Worm (Caenorhabditis elegans): ENCODE data around the gene R05D8.11.

The R05D8.11 gene

DNA sequence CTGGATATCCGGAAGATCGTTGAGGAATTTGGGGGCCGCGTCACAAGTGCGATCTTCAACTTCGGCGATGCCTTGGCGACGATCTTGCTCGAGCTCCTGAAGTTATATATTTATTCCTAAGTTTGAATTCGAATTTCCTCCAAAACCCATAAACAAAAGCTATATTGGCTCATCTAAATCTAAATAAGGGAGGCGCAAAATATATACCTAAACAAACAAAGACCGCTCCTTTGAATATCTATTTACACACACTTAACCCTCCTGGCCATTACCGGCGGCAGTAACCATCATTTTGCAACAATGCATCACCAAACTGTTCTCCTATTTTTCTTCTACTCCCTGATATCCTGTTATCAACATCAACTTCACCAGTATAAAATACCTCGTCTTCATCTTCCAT, 15.3 kb upstream of the R05D8.11 start, which contains the start of gene F54E2.2:
F54E2.2 (plus strand) TSS at position 301 of the 400 bp plus-strand sequence.
- TF ChIP-seq sptf-1 (tag; optimal IDR thresholded peaks at IDR 0.05) (no peak), nhr-28 (tag; optimal IDR thresholded peaks at IDR 0.05) (no peak), nhr-76 (tag; optimal IDR thresholded peaks at IDR 0.05) (no peak), pha-4 (tag; optimal IDR thresholded peaks at IDR 0.05) (no peak)

DNA sequence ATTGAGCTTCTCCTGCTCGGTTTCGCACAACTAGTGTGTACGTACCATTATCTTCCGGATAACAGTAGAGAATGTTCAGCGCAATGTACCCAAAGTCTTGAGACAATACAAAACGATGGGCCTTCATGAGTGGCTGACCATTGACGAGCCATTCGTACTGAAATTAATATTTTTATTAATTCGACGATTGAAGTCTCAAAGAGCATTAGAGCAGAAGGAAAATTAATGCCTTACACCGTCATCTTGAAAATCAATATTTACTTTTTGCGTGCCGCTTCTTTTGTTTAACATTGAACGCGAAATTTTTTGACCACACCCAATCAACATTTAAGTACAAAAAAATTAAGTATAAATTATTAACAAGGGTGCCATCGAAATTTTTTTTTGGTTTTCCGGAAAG, 12.3 kb upstream of the R05D8.11 start:
- TF ChIP-seq lin-13 (tag; optimal IDR thresholded peaks at IDR 0.05) (no peak), ceh-43 (GFP tag; optimal IDR thresholded peaks at IDR 0.05) (no peak), lsy-2 (tag; optimal IDR thresholded peaks at IDR 0.05) (no peak), mls-2 (tag; optimal IDR thresholded peaks at IDR 0.05) (no peak)

- TF ChIP-seq unc-62 (GFP tag; optimal IDR thresholded peaks at IDR 0.05) (no peak), unc-39 (tag; optimal IDR thresholded peaks at IDR 0.05) (no peak), cnd-1 (tag; optimal IDR thresholded peaks at IDR 0.05) (no peak), lin-13 (tag; optimal IDR thresholded peaks at IDR 0.05) (no peak), snpc-4 (tag; optimal IDR thresholded peaks at IDR 0.05) (no peak), mep-1 (tag; optimal IDR thresholded peaks at IDR 0.05) (no peak), hlh-1 (tag; optimal IDR thresholded peaks at IDR 0.05) (no peak), drap-1 (GFP tag; optimal IDR thresholded peaks at IDR 0.05) (no peak), nhr-12 (tag; optimal IDR thresholded peaks at IDR 0.05) (no peak), lsy-2 (tag; optimal IDR thresholded peaks at IDR 0.05) (no peak), bed-3 (GFP tag; optimal IDR thresholded peaks at IDR 0.05) (no peak)
These were observed 6.6 kb downstream of the R05D8.11 start, which contains the start of gene srj-18 for ce11 chrV:2774042-2774441. Gene srj-18, plus strand, starts transcription at chrV:2774342.

- TF ChIP-seq mls-2 (tag; optimal IDR thresholded peaks at IDR 0.05), result no peak
- TF ChIP-seq hlh-1 (tag; optimal IDR thresholded peaks at IDR 0.05), result no peak
- TF ChIP-seq bed-3 (GFP tag; optimal IDR thresholded peaks at IDR 0.05), result no peak
- no peak for TF ChIP-seq zip-8 (tag; optimal IDR thresholded peaks at IDR 0.05)
- TF ChIP-seq ceh-83 (GFP tag; optimal IDR thresholded peaks at IDR 0.05), result no peak
- TF ChIP-seq nhr-76 (tag; optimal IDR thresholded peaks at IDR 0.05), result no peak
- no peak for TF ChIP-seq mab-5 (tag; optimal IDR thresholded peaks at IDR 0.05)
- TF ChIP-seq ceh-43 (GFP tag; optimal IDR thresholded peaks at IDR 0.05), result no peak
- TF ChIP-seq tbx-8 (GFP tag; optimal IDR thresholded peaks at IDR 0.05), result no peak
- TF ChIP-seq elt-3 (tag; optimal IDR thresholded peaks at IDR 0.05), result no peak
- no peak for TF ChIP-seq ztf-11 (tag; optimal IDR thresholded peaks at IDR 0.05)
- TF ChIP-seq nhr-237 (tag; optimal IDR thresholded peaks at IDR 0.05), result no peak
- TF ChIP-seq unc-39 (tag; optimal IDR thresholded peaks at IDR 0.05), result no peak
- TF ChIP-seq pha-4 (tag; optimal IDR thresholded peaks at IDR 0.05), result no peak
- no peak for TF ChIP-seq ham-2 (GFP tag; optimal IDR thresholded peaks at IDR 0.05)
These were observed 9.1 kb downstream of the R05D8.11 start, which contains the start of gene srh-56 for ce11 chrV:2771560-2771959. Gene srh-56, plus strand, starts transcription at chrV:2771860.

DNA sequence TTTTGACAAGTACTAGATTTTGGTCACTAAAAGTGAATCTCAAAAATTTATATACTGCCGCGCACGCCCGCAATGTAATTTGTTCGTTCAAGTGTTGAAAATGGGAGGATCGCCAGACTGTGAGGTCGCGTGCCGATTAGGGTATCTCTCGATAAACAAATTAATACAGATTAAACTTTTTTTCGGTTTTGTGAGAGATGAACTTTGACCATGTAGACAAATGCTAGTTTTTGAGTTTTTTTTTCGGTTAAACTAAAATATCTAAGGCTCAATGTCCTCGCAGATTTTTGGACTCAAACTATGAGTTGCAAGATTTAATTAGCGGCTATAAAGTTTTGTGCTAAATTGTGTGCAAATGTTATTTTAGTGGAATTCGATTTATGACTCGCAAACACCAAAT, 10.9 kb downstream of the R05D8.11 start, which contains the start of gene dhs-15:
dhs-15 (minus strand) TSS at position 101 of the 400 bp plus-strand sequence.
- TF ChIP-seq ceh-43 (GFP tag; optimal IDR thresholded peaks at IDR 0.05), result no peak
- TF ChIP-seq tbx-8 (GFP tag; optimal IDR thresholded peaks at IDR 0.05), result no peak
- no peak for TF ChIP-seq lsy-2 (tag; optimal IDR thresholded peaks at IDR 0.05)
- no peak for TF ChIP-seq ceh-83 (GFP tag; optimal IDR thresholded peaks at IDR 0.05)
- TF ChIP-seq bed-3 (GFP tag; optimal IDR thresholded peaks at IDR 0.05), result no peak
- no peak for TF ChIP-seq unc-120 (tag; optimal IDR thresholded peaks at IDR 0.05; ENCODE audit: poor library complexity, severe bottlenecking)
- no peak for TF ChIP-seq ces-1 (GFP tag; optimal IDR thresholded peaks at IDR 0.05)
- TF ChIP-seq pha-4 (tag; optimal IDR thresholded peaks at IDR 0.05), result no peak
- no peak for TF ChIP-seq blmp-1 (tag; optimal IDR thresholded peaks at IDR 0.05)
- no peak for TF ChIP-seq hlh-1 (tag; optimal IDR thresholded peaks at IDR 0.05)

- TF ChIP-seq lsy-2 (tag; optimal IDR thresholded peaks at IDR 0.05) (no peak), M03D4.4 (tag; optimal IDR thresholded peaks at IDR 0.05) (no peak), cnd-1 (tag; optimal IDR thresholded peaks at IDR 0.05) (no peak), flh-1 (GFP tag; optimal IDR thresholded peaks at IDR 0.05) (no peak), hlh-1 (tag; optimal IDR thresholded peaks at IDR 0.05) (no peak), zip-8 (tag; optimal IDR thresholded peaks at IDR 0.05) (no peak), ztf-11 (tag; optimal IDR thresholded peaks at IDR 0.05) (no peak), unc-39 (tag; optimal IDR thresholded peaks at IDR 0.05) (no peak), bed-3 (GFP tag; optimal IDR thresholded peaks at IDR 0.05) (no peak)
These were observed 13.2 kb downstream of the R05D8.11 start, which contains the start of gene R05D8.9 for ce11 chrV:2767465-2767864. Gene R05D8.9, minus strand, starts transcription at chrV:2767565.

All from whole organism, mixed stage, embryonic.